Fruit fly (Drosophila melanogaster) whole organism, larva: ENCODE measurements around the gene CG43367.

Source experiments
- noc ChIP-seq: fragments of 200-800 bp; sonication (Bioruptor generic); optimal IDR thresholded peaks from 3 replicates; lab custom pipeline; 2019; ENCODE audit warnings: missing biosample characterization, mild to moderate bottlenecking, missing genetic modification characterization, moderate library complexity

CG43367 gene

dm6 chr3L:4253611-4254300 is 60.0 kb downstream of the CG43367 start:
- TF ChIP-seq noc (tag; lab: Kevin White, UChicago) = no peak

- TF ChIP-seq noc (tag; lab: Kevin White, UChicago) = no peak
These were observed 60.6 kb downstream of the CG43367 start, which contains the start of the genes ago and CG1265 for dm6 chr3L:4254301-4254834. ago (minus strand) TSS chr3L:4254306. CG1265 (plus strand) TSS chr3L:4254776.

DNA sequence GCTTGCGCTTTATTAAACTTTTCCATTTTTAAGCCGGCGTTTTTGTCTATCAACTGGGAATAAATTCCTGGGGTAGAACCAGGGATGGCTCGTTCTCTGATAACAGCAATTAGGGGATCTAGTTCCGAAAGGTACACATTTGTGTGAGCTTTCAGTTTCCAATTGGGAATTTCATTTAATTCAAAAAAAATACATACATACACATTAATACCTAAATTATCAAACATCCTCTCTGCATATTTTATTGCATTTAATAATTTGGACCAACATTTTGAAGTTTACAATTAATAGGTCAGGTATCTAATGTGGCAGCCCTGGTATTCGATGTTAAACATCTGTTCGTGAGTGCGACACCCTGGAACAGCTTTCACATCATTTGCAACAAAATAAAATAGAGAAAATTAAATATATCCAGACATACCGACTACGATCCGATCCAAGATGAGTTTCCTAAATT is 65.3 kb downstream of the CG43367 start, which contains the start of the genes CG15011 and CG1309:
TSS of gene CG15011 (minus strand) at position 51 of the 457 bp plus-strand sequence.
TSS of gene CG1309 (plus strand) at position 329 of the 457 bp plus-strand sequence.
- TF ChIP-seq noc (tag; lab: Kevin White, UChicago) = peak; percentile 87

DNA sequence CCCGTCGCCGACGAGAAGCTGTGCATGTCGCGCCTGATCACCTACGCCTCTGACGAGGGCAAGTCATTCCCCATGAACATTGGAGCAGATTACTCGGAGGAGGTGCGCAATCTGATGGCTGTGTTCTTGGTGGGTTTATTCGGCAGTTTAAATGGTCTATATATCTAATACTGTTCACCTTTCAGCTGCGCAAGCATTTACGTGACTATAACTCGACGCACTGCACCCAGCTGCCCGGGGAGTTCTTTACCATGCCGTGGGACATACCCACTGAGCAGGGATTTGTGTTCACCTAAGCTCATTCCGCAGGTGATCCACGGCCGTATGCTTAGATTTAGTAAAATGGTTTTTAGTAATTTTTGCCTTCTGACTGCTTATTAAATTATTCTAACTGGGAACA is 67.4 kb downstream of the CG43367 start:
- no peak for TF ChIP-seq noc (tag; lab: Kevin White, UChicago)

- TF ChIP-seq noc (tag; lab: Kevin White, UChicago) = no peak
These were observed 68.6 kb downstream of the CG43367 start, which contains the start of the genes CG11586 and VhaM9.7-a for dm6 chr3L:4262384-4262783. CG11586 (minus strand) TSS chr3L:4262470. VhaM9.7-a (plus strand) TSS chr3L:4262705.

DNA sequence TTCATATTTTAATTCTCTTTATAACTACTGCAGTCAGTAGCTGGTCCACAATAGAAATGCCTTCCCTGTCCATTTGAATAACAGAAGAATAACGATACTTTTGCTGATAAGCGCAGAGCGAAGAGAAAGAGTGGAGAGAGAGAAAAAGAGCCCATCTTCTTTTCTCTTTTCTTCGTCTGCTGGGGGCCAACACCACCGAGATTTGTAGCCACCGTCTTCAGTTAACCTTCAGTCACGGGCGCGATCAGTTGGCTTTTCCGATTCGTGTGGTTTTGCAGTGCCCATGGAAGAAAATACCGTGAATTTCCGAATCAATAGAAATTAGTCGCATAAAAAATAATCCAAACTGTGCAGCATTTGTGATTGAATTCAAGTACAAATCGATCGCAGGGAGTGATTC is 69.7 kb downstream of the CG43367 start, which contains the start of gene CG1273:
TSS of gene CG1273 (plus strand) at position 218 of the 400 bp plus-strand sequence.
- TF ChIP-seq noc (tag; lab: Kevin White, UChicago) = no peak

- no peak for TF ChIP-seq noc (tag; lab: Kevin White, UChicago)
These were observed 71.2 kb downstream of the CG43367 start for dm6 chr3L:4264963-4265362.

DNA sequence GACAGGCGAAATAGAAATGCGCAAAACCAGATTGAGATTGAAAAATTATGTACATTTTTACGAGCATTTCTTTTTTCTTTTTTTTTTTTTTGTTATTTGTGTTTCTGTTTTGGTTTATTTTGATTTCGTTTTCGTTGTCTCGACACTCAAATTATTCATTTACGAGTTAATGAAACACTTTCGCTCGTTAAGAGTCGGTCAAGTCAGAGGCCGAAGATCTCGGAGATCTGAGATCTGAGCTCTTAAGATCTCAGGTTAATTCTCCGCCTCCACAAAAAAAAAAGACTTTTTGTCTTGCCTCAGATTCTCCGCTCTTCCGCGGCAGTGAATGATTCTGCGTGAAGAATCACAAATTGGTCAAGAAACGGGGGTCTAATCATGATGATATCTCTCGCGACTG is 72.0 kb downstream of the CG43367 start:
- no peak for TF ChIP-seq noc (tag; lab: Kevin White, UChicago)

dm6 chr3L:4267403-4267802 is 73.6 kb downstream of the CG43367 start, which contains the start of gene CG33764:
CG33764 (minus strand) TSS chr3L:4267503.
- no peak for TF ChIP-seq noc (tag; lab: Kevin White, UChicago)

- no peak for TF ChIP-seq noc (tag; lab: Kevin White, UChicago)
These were observed 75.4 kb downstream of the CG43367 start for dm6 chr3L:4269208-4269607.

dm6 chr3L:4269920-4270319 is 76.1 kb downstream of the CG43367 start:
- TF ChIP-seq noc (tag; lab: Kevin White, UChicago) = peak; percentile 90

DNA sequence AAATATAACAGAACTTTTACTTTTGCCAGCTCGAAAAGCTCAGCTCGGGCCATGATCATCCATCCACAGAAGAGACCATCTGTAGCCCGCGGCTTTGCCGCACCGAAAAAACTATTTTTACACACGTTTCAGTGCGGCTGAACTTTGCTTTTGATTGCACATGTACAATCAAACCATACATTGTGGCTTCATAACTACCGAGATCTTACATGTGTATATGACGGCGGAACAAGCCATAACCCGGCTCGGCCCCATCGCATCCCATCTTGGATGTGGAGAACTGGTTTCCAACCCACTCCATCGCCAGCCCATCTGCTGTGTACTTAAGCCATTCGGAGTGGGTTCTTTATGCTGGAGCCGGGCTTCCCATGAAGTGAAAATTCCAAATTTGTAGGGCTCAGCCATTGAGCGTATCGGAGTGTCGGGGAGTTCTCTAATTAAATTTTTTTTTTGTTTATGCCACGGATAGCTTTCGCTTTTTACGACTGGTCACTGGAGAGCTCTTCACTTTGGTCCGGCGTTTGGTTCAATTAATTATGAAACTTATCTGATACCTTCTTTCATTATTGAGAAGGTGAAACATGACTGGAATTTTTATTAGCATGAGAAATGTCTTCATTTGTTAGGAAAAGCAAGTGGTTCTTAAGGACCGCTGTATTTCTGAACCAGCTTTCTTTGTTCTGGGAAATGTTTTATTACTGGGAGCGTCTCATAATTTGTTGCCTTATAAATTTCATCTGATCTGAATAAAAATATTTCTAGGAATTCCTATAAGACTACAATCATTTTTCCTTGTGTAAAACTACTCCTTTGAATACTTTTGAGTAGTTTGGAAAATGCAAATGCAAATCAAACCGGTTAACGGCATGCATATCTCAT is 77.4 kb downstream of the CG43367 start:
- TF ChIP-seq noc (tag; lab: Kevin White, UChicago) = no peak

DNA sequence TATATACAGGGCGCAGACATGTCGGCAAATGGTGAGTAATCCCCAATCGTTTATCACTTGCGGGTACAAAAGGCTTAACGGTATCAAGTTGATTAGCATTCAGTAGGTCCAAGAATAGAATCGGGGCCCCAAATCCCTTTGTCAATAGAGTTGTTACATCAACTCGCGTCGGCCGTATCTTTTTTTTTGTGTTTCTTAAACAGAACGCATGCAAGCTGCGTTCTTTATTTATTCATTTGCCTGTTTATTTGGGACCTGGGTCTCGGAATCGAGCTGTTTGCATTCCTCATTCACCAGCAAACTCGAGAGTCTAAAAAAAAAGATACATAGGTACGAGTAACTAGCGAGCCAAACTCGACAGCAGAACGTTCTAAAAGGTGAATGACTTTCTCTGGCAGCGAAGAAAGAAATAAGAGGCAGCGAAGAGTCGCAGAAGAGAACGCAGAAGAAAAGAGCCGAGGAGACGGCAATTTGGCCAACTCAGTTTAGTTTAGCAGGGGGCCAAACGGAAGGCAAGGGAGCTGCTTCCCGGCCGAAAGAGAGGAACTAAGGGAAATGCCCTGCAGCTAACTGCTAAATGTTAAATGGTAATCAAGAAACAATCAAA is 78.5 kb downstream of the CG43367 start:
- no peak for TF ChIP-seq noc (tag; lab: Kevin White, UChicago)
